Worm (Caenorhabditis elegans): ENCODE measurements around the gene C15B12.2.

DNA sequence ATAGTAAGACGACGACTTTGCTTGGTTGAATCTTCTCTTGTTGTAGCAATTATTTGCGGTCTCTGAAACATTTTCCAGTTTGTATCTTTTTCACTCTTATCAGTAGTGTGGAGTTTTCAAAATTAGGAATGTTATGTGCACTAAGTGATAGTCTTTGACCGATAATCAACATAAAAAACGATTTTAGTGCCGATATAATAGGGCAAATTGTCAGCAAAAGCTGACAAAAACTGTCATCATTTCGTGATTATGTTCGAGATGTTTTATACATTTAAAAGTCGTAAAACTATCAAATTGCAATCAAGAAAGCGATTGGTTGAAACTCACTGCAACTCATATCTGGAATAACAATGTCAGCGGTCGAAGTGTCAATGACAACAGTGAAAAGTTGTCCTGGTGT lies 18.0 kb upstream of the C15B12.2 start:
- TF ChIP-seq unc-39 (tag; optimal IDR thresholded peaks at IDR 0.05) (no peak), ama-1 (optimal IDR thresholded peaks at IDR 0.05) (no peak), R02D3.7 (tag; optimal IDR thresholded peaks at IDR 0.05) (no peak), unc-62 (GFP tag; optimal IDR thresholded peaks at IDR 0.05) (no peak), nhr-25 (tag; optimal IDR thresholded peaks at IDR 0.05) (no peak), eor-1 (tag; optimal IDR thresholded peaks at IDR 0.05) (no peak), lin-39 (tag; optimal IDR thresholded peaks at IDR 0.05) (no peak), skn-1 (tag; optimal IDR thresholded peaks at IDR 0.05) (peak; percentile 91), nhr-77 (tag; optimal IDR thresholded peaks at IDR 0.05) (no peak), nhr-237 (tag; optimal IDR thresholded peaks at IDR 0.05) (no peak), aly-2 (tag; optimal IDR thresholded peaks at IDR 0.05) (no peak), nhr-11 (tag; optimal IDR thresholded peaks at IDR 0.05) (no peak), ceh-82 (tag; optimal IDR thresholded peaks at IDR 0.05) (no peak)
